Fruit fly (Drosophila melanogaster): ENCODE data around the gene CG6996.

Gene CG6996

dm6 chr3L:20185206-20185868 lies 22.0 kb upstream of the CG6996 start (continued):
- TF ChIP-seq Ada2b (GFP tag; IDR thresholded peaks at IDR 0.05) (no peak), prd (optimal IDR thresholded peaks at IDR 0.05) (no peak), prd (GFP tag; IDR thresholded peaks at IDR 0.05) (no peak), tin (GFP tag; optimal IDR thresholded peaks at IDR 0.05) (no peak), jigr1 (GFP tag; IDR thresholded peaks at IDR 0.05) (no peak), Sox102F (GFP tag; optimal IDR thresholded peaks at IDR 0.05) (peak; percentile 68), Dad (GFP tag; optimal IDR thresholded peaks at IDR 0.05) (peak; percentile 4), bsh (GFP tag; optimal IDR thresholded peaks at IDR 0.05) (peak in 1 of 2 experiments; percentile 34), unpg (GFP tag; optimal IDR thresholded peaks at IDR 0.05) (peak; percentile 68), Dek (tag; optimal IDR thresholded peaks at IDR 0.05) (peak; percentile 44), CG11723 (GFP tag; optimal IDR thresholded peaks at IDR 0.05) (no peak), CG30020 (tag; optimal IDR thresholded peaks at IDR 0.05) (no peak), CG4282 (GFP tag; optimal IDR thresholded peaks at IDR 0.05) (no peak), CG7745 (tag; optimal IDR thresholded peaks at IDR 0.05) (no peak), ato (GFP tag; IDR thresholded peaks at IDR 0.05; ENCODE audit: partially characterized antibody) (no peak), tx (GFP tag; optimal IDR thresholded peaks at IDR 0.05) (peak; percentile 16), tio (GFP tag; optimal IDR thresholded peaks at IDR 0.05) (peak; percentile 80), CoRest (tag; optimal IDR thresholded peaks at IDR 0.05) (peak; percentile 64), Myb (GFP tag; optimal IDR thresholded peaks at IDR 0.05) (peak; percentile 34), hth (optimal IDR thresholded peaks at IDR 0.05) (no peak), Med (GFP tag) (peak; percentile 87), CG4404 (GFP tag; IDR thresholded peaks at IDR 0.05) (no peak), CG30403 (GFP tag; optimal IDR thresholded peaks at IDR 0.05) (peak; percentile 66), Scr (GFP tag; IDR thresholded peaks at IDR 0.05; ENCODE audit: partially characterized antibody) (no peak), hb (GFP tag; IDR thresholded peaks at IDR 0.05; ENCODE audit: partially characterized antibody) (no peak), sna (GFP tag; IDR thresholded peaks at IDR 0.05; ENCODE audit: partially characterized antibody) (no peak), dmrt11E (tag; optimal IDR thresholded peaks at IDR 0.05) (no peak), wek (GFP tag; optimal IDR thresholded peaks at IDR 0.05) (no peak), CG9932 (GFP tag; IDR thresholded peaks at IDR 0.05) (peak; percentile 61), seq (GFP tag; IDR thresholded peaks at IDR 0.05) (peak; percentile 56), CG13424 (tag; optimal IDR thresholded peaks at IDR 0.05) (peak; percentile 69), Trl (optimal IDR thresholded peaks at IDR 0.05) (no peak), Trl (GFP tag; optimal IDR thresholded peaks at IDR 0.05) (peak; percentile 0), gsb (GFP tag; IDR thresholded peaks at IDR 0.05) (no peak), Dbx (GFP tag; IDR thresholded peaks at IDR 0.05) (peak; percentile 60; the same call in 1 of the 3 replicates), CG3995 (GFP tag; optimal IDR thresholded peaks at IDR 0.05) (no peak), bigmax (GFP tag; optimal IDR thresholded peaks at IDR 0.05) (no peak), luna (GFP tag; optimal IDR thresholded peaks at IDR 0.05) (no peak), corto (GFP tag; optimal IDR thresholded peaks at IDR 0.05) (peak; percentile 50), Blimp-1 (GFP tag; optimal IDR thresholded peaks at IDR 0.05) (no peak), phol (tag; optimal IDR thresholded peaks at IDR 0.05) (peak; percentile 15), Mes4 (GFP tag; optimal IDR thresholded peaks at IDR 0.05) (no peak), CG12236 (GFP tag; optimal IDR thresholded peaks at IDR 0.05) (no peak), ash1 (GFP tag; optimal IDR thresholded peaks at IDR 0.05) (no peak), crol (GFP tag; IDR thresholded peaks at IDR 0.05) (no peak), CG34422 (GFP tag; IDR thresholded peaks at IDR 0.05) (peak; percentile 48; the same call in 1 of the 3 replicates), CG8478 (optimal IDR thresholded peaks at IDR 0.05) (no peak), az2 (GFP tag; optimal IDR thresholded peaks at IDR 0.05) (peak; percentile 40), CG15601 (tag; optimal IDR thresholded peaks at IDR 0.05) (no peak), Bteb2 (GFP tag; optimal IDR thresholded peaks at IDR 0.05) (peak; percentile 62), CG13296 (GFP tag; optimal IDR thresholded peaks at IDR 0.05) (peak; percentile 45)

Measured in whole organism, embryonic.